Worm (Caenorhabditis elegans) whole organism, L1 larva: ENCODE data around the gene frpr-18.

Source experiments
- F16B12.6 ChIP-seq: fragments of 150-350 bp; optimal IDR thresholded peaks from 2 replicates; lab custom pipeline; 2014; ENCODE audit warnings: missing biosample characterization, missing genetic modification characterization
- Y116A8C.19 ChIP-seq: sonication (generic microtip); optimal IDR thresholded peaks from 2 replicates; lab custom pipeline; 2016; ENCODE audit warnings: missing compliant biosample characterization, missing genetic modification characterization, borderline replicate concordance
- aha-1 ChIP-seq: fragments of 150-350 bp; optimal IDR thresholded peaks from 2 replicates; lab custom pipeline; 2014; ENCODE audit warnings: missing biosample characterization, missing genetic modification characterization
- alr-1 ChIP-seq: fragments of 200-800 bp; sonication (Bioruptor generic); optimal IDR thresholded peaks from 2 replicates; lab custom pipeline; 2018; ENCODE audit warnings: borderline replicate concordance, mild to moderate bottlenecking, missing genetic modification characterization, missing compliant biosample characterization
- ama-1 ChIP-seq: fragments of 150-350 bp; optimal IDR thresholded peaks from 2 replicates; lab custom pipeline; 2014
- ceh-63 ChIP-seq: fragments of 200-800 bp; sonication (Bioruptor generic); optimal IDR thresholded peaks from 2 replicates; lab custom pipeline; 2018; ENCODE audit warnings: mild to moderate bottlenecking, missing genetic modification characterization, missing compliant biosample characterization
- ceh-8 ChIP-seq: fragments of 200-800 bp; sonication (Bioruptor generic); optimal IDR thresholded peaks from 2 replicates; lab custom pipeline; 2018; ENCODE audit warnings: mild to moderate bottlenecking, missing genetic modification characterization, moderate library complexity, missing compliant biosample characterization
- ceh-82 ChIP-seq, 3 experiments: fragments of 150-350 bp in 1 of 3; sonication (generic microtip) in 2 of 3; optimal IDR thresholded peaks; 2 replicates each; lab custom pipeline; 2014 to 2017; ENCODE audit warnings: missing biosample characterization in 3 of 3, missing genetic modification characterization in 3 of 3
- ceh-88 ChIP-seq: fragments of 200-800 bp; sonication (Bioruptor generic); IDR thresholded peaks from 2 replicates; pipeline ENCODE4 v1.3.6; 2022; ENCODE audit warnings: missing genetic modification characterization, missing compliant biosample characterization
- dpl-1 ChIP-seq, 3 experiments: fragments of 150-350 bp in 2 of 3; sonication (generic microtip) in 1 of 3; optimal IDR thresholded peaks; 2 replicates each; lab custom pipeline; 2014 to 2017; ENCODE audit warnings: missing biosample characterization in 3 of 3, missing genetic modification characterization in 3 of 3, missing genetic modification reagents in 3 of 3
- egl-13 ChIP-seq: sonication (generic microtip); optimal IDR thresholded peaks from 2 replicates; lab custom pipeline; 2016; ENCODE audit warnings: missing genotype, missing genetic modification reagents, missing genetic modification characterization, missing compliant biosample characterization
- egl-27 ChIP-seq, 2 experiments: fragments of 150-350 bp in 1 of 2; sonication (generic microtip); optimal IDR thresholded peaks; 3 replicates each; lab custom pipeline; 2017 to 2018; ENCODE audit warnings: missing biosample characterization in 2 of 2, missing genetic modification characterization in 2 of 2, missing genetic modification reagents in 2 of 2
- elt-2 ChIP-seq: sonication (generic microtip); optimal IDR thresholded peaks from 2 replicates; lab custom pipeline; 2016; ENCODE audit warnings: missing genetic modification characterization, mild to moderate bottlenecking, inconsistent platforms, missing compliant biosample characterization, missing genetic modification reagents
- ets-5 ChIP-seq: fragments of 200-800 bp; sonication (Bioruptor generic); IDR thresholded peaks from 2 replicates; pipeline ENCODE4 v1.3.6; 2022; ENCODE audit warnings: missing genetic modification characterization, missing compliant biosample characterization
- fkh-10 ChIP-seq: sonication (generic microtip); optimal IDR thresholded peaks from 2 replicates; lab custom pipeline; 2017; ENCODE audit warnings: missing biosample characterization, missing genetic modification reagents, missing genetic modification characterization
- hlh-4 ChIP-seq: sonication (generic microtip); optimal IDR thresholded peaks from 2 replicates; lab custom pipeline; 2016; ENCODE audit warnings: mild to moderate bottlenecking, missing genetic modification characterization, missing compliant biosample characterization
- hpl-2 ChIP-seq: fragments of 150-350 bp; optimal IDR thresholded peaks from 2 replicates; lab custom pipeline; 2014; ENCODE audit warnings: missing biosample characterization, missing genetic modification reagents, missing genetic modification characterization
- jun-1 ChIP-seq: fragments of 150-350 bp; optimal IDR thresholded peaks from 2 replicates; lab custom pipeline; 2014; ENCODE audit warnings: missing biosample characterization, missing genetic modification reagents, missing genetic modification characterization
- lin-13 ChIP-seq: fragments of 150-350 bp; optimal IDR thresholded peaks from 2 replicates; lab custom pipeline; 2014; ENCODE audit warnings: missing biosample characterization, missing genetic modification reagents, missing genetic modification characterization
- lin-15B ChIP-seq: fragments of 150-350 bp; sonication (generic microtip); optimal IDR thresholded peaks from 3 replicates; lab custom pipeline; 2014; ENCODE audit warnings: missing biosample characterization, missing genetic modification characterization
- lin-35 ChIP-seq, 2 experiments: fragments of 150-350 bp; optimal IDR thresholded peaks; 2 replicates each; lab custom pipeline; 2014; ENCODE audit warnings: missing biosample characterization in 2 of 2, missing genetic modification characterization in 2 of 2, missing genetic modification reagents in 2 of 2
- lin-39 ChIP-seq: fragments of 150-350 bp; optimal IDR thresholded peaks from 2 replicates; lab custom pipeline; 2014; ENCODE audit warnings: missing biosample characterization, missing genetic modification reagents, missing genetic modification characterization
- mdl-1 ChIP-seq, 2 experiments: fragments of 150-350 bp; optimal IDR thresholded peaks; 2 replicates each; lab custom pipeline; 2014 to 2017; ENCODE audit warnings: missing biosample characterization in 2 of 2, missing genetic modification characterization in 2 of 2, inconsistent platforms in 1 of 2
- mep-1 ChIP-seq: fragments of 150-350 bp; optimal IDR thresholded peaks from 2 replicates; lab custom pipeline; 2014; ENCODE audit warnings: missing biosample characterization, missing genetic modification characterization
- nhr-19 ChIP-seq: fragments of 200-800 bp; sonication (Bioruptor generic); conservative IDR thresholded peaks from 2 replicates; pipeline ENCODE4 v1.3.6; 2022; ENCODE audit warnings: missing genetic modification characterization, missing compliant biosample characterization
- nhr-20 ChIP-seq: sonication (generic microtip); optimal IDR thresholded peaks from 2 replicates; lab custom pipeline; 2016; ENCODE audit warnings: mild to moderate bottlenecking, missing genetic modification characterization, missing compliant biosample characterization
- nhr-237 ChIP-seq: fragments of 150-350 bp; optimal IDR thresholded peaks from 2 replicates; lab custom pipeline; 2014; ENCODE audit warnings: missing biosample characterization, missing genetic modification characterization
- nhr-47 ChIP-seq: sonication (generic microtip); optimal IDR thresholded peaks from 2 replicates; lab custom pipeline; 2016; ENCODE audit warnings: mild to moderate bottlenecking, missing genetic modification characterization, moderate library complexity, missing compliant biosample characterization
- nhr-71 ChIP-seq: sonication (generic microtip); optimal IDR thresholded peaks from 2 replicates; lab custom pipeline; 2016; ENCODE audit warnings: mild to moderate bottlenecking, missing genetic modification characterization, moderate library complexity, missing compliant biosample characterization
- nhr-76 ChIP-seq: sonication (generic microtip); optimal IDR thresholded peaks from 2 replicates; lab custom pipeline; 2017; ENCODE audit warnings: missing biosample characterization, missing genetic modification characterization
- nhr-77 ChIP-seq: fragments of 150-350 bp; optimal IDR thresholded peaks from 2 replicates; lab custom pipeline; 2014; ENCODE audit warnings: missing biosample characterization, missing genetic modification characterization
- nhr-90 ChIP-seq: sonication (generic microtip); optimal IDR thresholded peaks from 2 replicates; lab custom pipeline; 2016; ENCODE audit warnings: mild to moderate bottlenecking, missing genetic modification characterization, missing compliant biosample characterization; ENCODE audit not compliant: poor library complexity
- pag-3 ChIP-seq: sonication (generic microtip); optimal IDR thresholded peaks from 2 replicates; lab custom pipeline; 2017; ENCODE audit warnings: missing genetic modification characterization, mild to moderate bottlenecking, missing compliant biosample characterization, antibody characterized with exemption, borderline replicate concordance; ENCODE audit not compliant: insufficient read depth
- pqm-1 ChIP-seq: sonication (generic microtip); optimal IDR thresholded peaks from 3 replicates; lab custom pipeline; 2017; ENCODE audit warnings: missing biosample characterization, missing genetic modification characterization
- rnt-1 ChIP-seq: sonication (generic microtip); optimal IDR thresholded peaks from 2 replicates; lab custom pipeline; 2016; ENCODE audit warnings: mild to moderate bottlenecking, missing genetic modification characterization, moderate library complexity, missing compliant biosample characterization
- skn-1 ChIP-seq: fragments of 150-350 bp; optimal IDR thresholded peaks from 2 replicates; lab custom pipeline; 2014; ENCODE audit warnings: missing biosample characterization, missing genetic modification characterization
- snu-23 ChIP-seq: sonication (generic microtip); optimal IDR thresholded peaks from 2 replicates; lab custom pipeline; 2016; ENCODE audit warnings: missing genetic modification characterization, missing compliant biosample characterization
- unc-98 ChIP-seq: fragments of 200-800 bp; sonication (Bioruptor generic); IDR thresholded peaks from 2 replicates; pipeline ENCODE4 v1.3.6; 2022; ENCODE audit warnings: missing genetic modification characterization, missing compliant biosample characterization
- zag-1 ChIP-seq: fragments of 150-350 bp; optimal IDR thresholded peaks from 2 replicates; lab custom pipeline; 2014; ENCODE audit warnings: missing biosample characterization, missing genetic modification characterization
- ztf-11 ChIP-seq, 2 experiments: sonication (generic microtip); optimal IDR thresholded peaks; 2 replicates each; lab custom pipeline; 2016 to 2017; ENCODE audit warnings: missing genetic modification characterization in 2 of 2, missing biosample characterization in 1 of 2, missing compliant biosample characterization in 1 of 2
- ztf-4 ChIP-seq: fragments of 150-350 bp; optimal IDR thresholded peaks from 2 replicates; lab custom pipeline; 2014; ENCODE audit warnings: missing biosample characterization, missing genetic modification characterization

The frpr-18 gene

DNA sequence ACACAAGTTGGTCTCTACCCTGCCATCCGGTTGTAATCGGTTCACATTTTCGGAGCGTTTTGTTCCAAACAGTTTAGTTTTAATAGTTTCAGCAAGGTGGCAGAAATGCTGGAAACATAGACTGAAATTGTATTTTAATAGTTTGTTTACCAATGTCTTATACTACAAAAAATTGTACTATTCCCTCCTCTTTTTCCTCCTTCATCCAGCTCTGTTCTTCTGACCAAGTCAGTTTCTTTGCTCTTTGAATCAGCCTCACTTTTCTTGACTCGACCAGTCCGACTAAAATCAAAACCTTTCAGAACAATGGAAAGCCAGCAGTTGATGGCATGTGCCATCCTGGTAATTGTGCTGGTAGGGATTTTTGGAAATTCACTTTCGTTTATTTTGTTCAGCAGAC lies at the start of gene frpr-18:
frpr-18 (plus strand) TSS at position 301 of the 400 bp plus-strand sequence.
- no peak for TF ChIP-seq ztf-4 (tag; lab: Kevin White, UChicago)
- no peak for TF ChIP-seq nhr-19 (GFP tag; lab: Robert Waterston, UW)
- no peak for TF ChIP-seq unc-98
- TF ChIP-seq nhr-237, result no peak
- no peak for TF ChIP-seq lin-13
- TF ChIP-seq nhr-76 (tag; lab: Kevin White, UChicago), result no peak
- no peak for TF ChIP-seq jun-1 (tag; lab: Kevin White, UChicago)
- no peak for TF ChIP-seq mdl-1 (tag; optimal IDR thresholded peaks at IDR 0.05; lab: Kevin White, UChicago)
- TF ChIP-seq ceh-8 (GFP tag; lab: Kevin White, UChicago), result no peak
- TF ChIP-seq hpl-2 (GFP tag; lab: Kevin White, UChicago), result no peak
- no peak for TF ChIP-seq nhr-77 (tag; lab: Kevin White, UChicago)
- no peak for TF ChIP-seq mep-1 (tag; lab: Kevin White, UChicago)
- TF ChIP-seq ceh-88, result no peak
- TF ChIP-seq lin-39, result no peak
- no peak for TF ChIP-seq skn-1
- no peak for TF ChIP-seq alr-1 (tag; lab: Kevin White, UChicago)
- no peak for TF ChIP-seq ztf-11 (tag; optimal IDR thresholded peaks at IDR 0.05; lab: Kevin White, UChicago)
- no peak for TF ChIP-seq ceh-63 (GFP tag; lab: Kevin White, UChicago)
- TF ChIP-seq aha-1, result no peak
- TF ChIP-seq, all 84 proteins: peak for 0

DNA sequence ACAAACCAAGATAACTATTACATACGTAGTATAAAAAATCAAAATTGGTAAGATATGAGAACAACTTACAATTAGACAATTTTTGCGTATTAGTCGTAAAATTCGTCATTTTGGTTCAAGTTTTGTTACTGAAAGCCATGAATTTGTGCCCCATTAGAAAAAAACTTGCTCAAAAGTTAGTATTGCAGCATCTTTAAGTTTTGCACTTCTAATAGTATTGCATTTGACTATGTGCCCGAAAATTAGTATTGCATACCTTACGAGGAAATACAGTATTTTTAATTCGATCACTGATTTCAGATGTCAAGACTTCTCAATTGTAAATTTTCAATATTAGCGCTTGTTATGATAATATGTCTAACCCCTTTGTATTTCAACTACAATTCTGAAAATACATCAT lies 48.6 kb upstream of the frpr-18 start, which contains the start of gene T15B7.8:
T15B7.8 (plus strand) TSS at position 301 of the 400 bp plus-strand sequence.
- no peak for TF ChIP-seq ceh-8 (GFP tag; lab: Kevin White, UChicago)
- TF ChIP-seq snu-23 (GFP tag; lab: Kevin White, UChicago), result no peak
- TF ChIP-seq elt-2 (tag; lab: Kevin White, UChicago), result no peak
- TF ChIP-seq rnt-1 (tag; lab: Kevin White, UChicago), result no peak
- TF ChIP-seq dpl-1 (GFP tag; optimal IDR thresholded peaks at IDR 0.05; lab: Kevin White, UChicago), result no peak
- TF ChIP-seq nhr-47 (tag; lab: Kevin White, UChicago), result no peak
- no peak for TF ChIP-seq alr-1 (tag; lab: Kevin White, UChicago)
- TF ChIP-seq jun-1 (tag; lab: Kevin White, UChicago), result no peak
- TF ChIP-seq ama-1 (lab: Kevin White, UChicago), result no peak
- TF ChIP-seq fkh-10 (GFP tag; lab: Kevin White, UChicago), result no peak
- no peak for TF ChIP-seq ceh-82 (tag; optimal IDR thresholded peaks at IDR 0.05; lab: Kevin White, UChicago)
- TF ChIP-seq nhr-76 (tag; lab: Kevin White, UChicago), result no peak
- TF ChIP-seq zag-1 (tag; lab: Kevin White, UChicago), result no peak
- TF ChIP-seq, all 84 proteins: peak for 0

DNA sequence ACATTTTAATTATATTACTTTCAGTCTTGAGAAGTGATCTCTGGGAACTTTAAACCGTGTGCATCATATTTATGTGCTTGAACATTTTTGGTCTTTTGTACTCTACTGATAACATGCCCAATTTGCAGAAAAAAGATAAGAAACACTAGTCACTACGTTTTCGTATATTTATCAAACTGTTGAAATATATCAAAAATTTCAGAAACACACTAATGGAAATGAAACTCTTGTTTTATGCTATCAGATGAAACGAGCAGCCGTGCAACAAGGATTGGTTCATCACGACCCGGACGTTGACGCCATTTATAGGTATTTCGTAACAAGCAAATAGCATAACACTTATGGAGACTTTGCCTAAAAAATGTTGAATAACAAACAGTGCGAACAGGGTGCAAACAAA lies 46.7 kb upstream of the frpr-18 start:
- TF ChIP-seq F16B12.6 (tag; lab: Kevin White, UChicago) (no peak), nhr-20 (tag; lab: Kevin White, UChicago) (peak; percentile 6), lin-35 (GFP tag; optimal IDR thresholded peaks at IDR 0.05; lab: Kevin White, UChicago) (peak in 1 of 2 experiments; percentile 10), pag-3 (no peak), elt-2 (tag; lab: Kevin White, UChicago) (peak; percentile 89)
- TF ChIP-seq, all 84 proteins: peak for 3

DNA sequence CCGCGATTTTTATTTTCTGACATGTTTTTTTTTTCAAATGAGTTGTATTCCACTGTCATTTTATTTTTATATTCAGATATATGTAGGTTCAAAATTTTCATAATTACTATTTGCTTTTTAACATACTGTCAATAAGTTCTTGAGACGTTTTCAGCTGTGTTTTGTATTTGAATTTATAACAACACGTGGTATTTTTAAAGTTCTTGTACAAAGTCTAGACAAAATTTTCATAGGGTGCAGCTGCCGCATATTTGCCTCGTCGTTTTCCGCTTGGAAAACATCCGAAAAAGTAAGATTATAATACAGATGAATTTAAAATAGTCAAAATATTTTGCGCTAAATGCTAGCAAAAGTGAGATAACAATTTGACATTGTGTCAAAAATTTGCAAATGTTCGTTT lies 41.3 kb upstream of the frpr-18 start, which contains the start of gene dmsr-15:
dmsr-15 (minus strand) TSS at position 101 of the 400 bp plus-strand sequence.
- no peak for TF ChIP-seq nhr-71
- no peak for TF ChIP-seq pqm-1 (tag; lab: Kevin White, UChicago)
- no peak for TF ChIP-seq nhr-90
- no peak for TF ChIP-seq ets-5 (GFP tag; lab: Robert Waterston, UW)
- TF ChIP-seq egl-13 (tag; lab: Kevin White, UChicago), result no peak
- TF ChIP-seq elt-2 (tag; lab: Kevin White, UChicago), result no peak
- no peak for TF ChIP-seq Y116A8C.19 (tag; lab: Kevin White, UChicago)
- no peak for TF ChIP-seq lin-15B (tag; lab: Kevin White, UChicago)
- no peak for TF ChIP-seq egl-27 (tag; optimal IDR thresholded peaks at IDR 0.05; lab: Kevin White, UChicago)
- no peak for TF ChIP-seq mdl-1 (tag; optimal IDR thresholded peaks at IDR 0.05; lab: Kevin White, UChicago)
- TF ChIP-seq rnt-1 (tag; lab: Kevin White, UChicago), result no peak
- TF ChIP-seq ztf-11 (tag; optimal IDR thresholded peaks at IDR 0.05; lab: Kevin White, UChicago), result no peak
- TF ChIP-seq hlh-4, result no peak
